Fruit fly (Drosophila melanogaster): Measurements from ENCODE around the gene mRpL22.

The mRpL22 gene

dm6 chrX:16772882-16773827 is 10.6 kb upstream of the mRpL22 start (continued):
- TF ChIP-seq PHDP (tag; optimal IDR thresholded peaks at IDR 0.05) (peak; percentile 27), CG1233 (GFP tag; optimal IDR thresholded peaks at IDR 0.05) (peak; percentile 17), GATAe (GFP tag; conservative IDR thresholded peaks at IDR 0.05) (no peak), CG14860 (GFP tag; IDR thresholded peaks at IDR 0.05; ENCODE audit: partially characterized antibody) (no peak), CG11695 (GFP tag; IDR thresholded peaks at IDR 0.05) (peak; percentile 65; the same call in 1 of the 3 replicates), CG7357 (GFP tag; IDR thresholded peaks at IDR 0.05) (peak; percentile 39; the same call in 1 of the 3 replicates), CG12942 (GFP tag; optimal IDR thresholded peaks at IDR 0.05) (no peak), CG4730 (GFP tag; IDR thresholded peaks at IDR 0.05) (0 out of 2 replicates have a peak, but pooled peaks have one; percentile 42), pita (GFP tag; optimal IDR thresholded peaks at IDR 0.05) (no peak), klu (GFP tag; IDR thresholded peaks at IDR 0.05) (no peak), gro (GFP tag; optimal IDR thresholded peaks at IDR 0.05) (no peak), Ets65A (GFP tag) (peak; percentile 89), gsb (GFP tag; IDR thresholded peaks at IDR 0.05) (no peak), chn (GFP tag; optimal IDR thresholded peaks at IDR 0.05) (peak; percentile 30), psq (GFP tag; optimal IDR thresholded peaks at IDR 0.05) (no peak), lov (optimal IDR thresholded peaks at IDR 0.05) (no peak), lov (GFP tag; IDR thresholded peaks at IDR 0.05) (peak; percentile 81), CkIIα-i1 (GFP tag; IDR thresholded peaks at IDR 0.05) (no peak), CG8924 (tag; optimal IDR thresholded peaks at IDR 0.05) (peak; percentile 41), Ssrp (tag; optimal IDR thresholded peaks at IDR 0.05) (peak; percentile 24), sens-2 (GFP tag; IDR thresholded peaks at IDR 0.05) (peak; percentile 65; the same call in 1 of the 2 replicates), CG12155 (GFP tag; optimal IDR thresholded peaks at IDR 0.05) (peak; percentile 36), zfh2 (GFP tag; optimal IDR thresholded peaks at IDR 0.05) (no peak), CG9876 (GFP tag; optimal IDR thresholded peaks at IDR 0.05) (no peak), CG10366 (GFP tag; IDR thresholded peaks at IDR 0.05) (peak; percentile 68), NFAT (GFP tag; IDR thresholded peaks at IDR 0.05) (no peak), tio (GFP tag; optimal IDR thresholded peaks at IDR 0.05) (peak; percentile 5), CG8089 (GFP tag; optimal IDR thresholded peaks at IDR 0.05) (peak; percentile 28), CG2116 (GFP tag; optimal IDR thresholded peaks at IDR 0.05) (no peak), Ravus (GFP tag; IDR thresholded peaks at IDR 0.05) (no peak), CG3838 (GFP tag; optimal IDR thresholded peaks at IDR 0.05) (no peak), bsh (GFP tag; optimal IDR thresholded peaks at IDR 0.05) (peak in 1 of 2 experiments; percentile 57), ind (GFP tag; optimal IDR thresholded peaks at IDR 0.05) (peak; percentile 52), CG6683 (GFP tag; optimal IDR thresholded peaks at IDR 0.05) (no peak), CG7963 (GFP tag; IDR thresholded peaks at IDR 0.05; ENCODE audit: partially characterized antibody) (no peak), HmgZ (tag; optimal IDR thresholded peaks at IDR 0.05) (no peak), Hr78 (GFP tag; optimal IDR thresholded peaks at IDR 0.05) (peak in 1 of 2 experiments; percentile 29), Opbp (GFP tag; IDR thresholded peaks at IDR 0.05; ENCODE audit: partially characterized antibody) (no peak), Asciz (GFP tag; optimal IDR thresholded peaks at IDR 0.05) (peak; percentile 11), CG4424 (GFP tag; optimal IDR thresholded peaks at IDR 0.05) (peak; percentile 72), Xbp1 (GFP tag; optimal IDR thresholded peaks at IDR 0.05) (peak; percentile 38), pum (GFP tag; optimal IDR thresholded peaks at IDR 0.05) (peak; percentile 65), Drgx (GFP tag; IDR thresholded peaks at IDR 0.05) (peak; percentile 81), bab2 (GFP tag; optimal IDR thresholded peaks at IDR 0.05) (peak; percentile 71), rib (GFP tag; IDR thresholded peaks at IDR 0.05) (no peak), CG12219 (GFP tag; optimal IDR thresholded peaks at IDR 0.05) (no peak), CG2129 (GFP tag; IDR thresholded peaks at IDR 0.05; ENCODE audit: partially characterized antibody) (no peak), sna (GFP tag; IDR thresholded peaks at IDR 0.05; ENCODE audit: partially characterized antibody) (no peak), trh (GFP tag; optimal IDR thresholded peaks at IDR 0.05) (no peak)

All from whole organism, embryonic.